Fruit fly (Drosophila melanogaster) whole organism, larva: Measurements from ENCODE around the gene CG13474.

ENCODE experiments used
- noc ChIP-seq: fragments of 200-800 bp; sonication (Bioruptor generic); optimal IDR thresholded peaks from 3 replicates; lab custom pipeline; 2019; ENCODE audit warnings: missing biosample characterization, mild to moderate bottlenecking, missing genetic modification characterization, moderate library complexity

Gene CG13474

dm6 chr3L:14697005-14697404, at the start of gene CG13474:
Gene CG13474 (minus strand): TSS chr3L:14697105.
- no peak for TF ChIP-seq noc (tag; lab: Kevin White, UChicago)

dm6 chr3L:14743106-14743692, 46.3 kb upstream of the CG13474 start:
- no peak for TF ChIP-seq noc (tag; lab: Kevin White, UChicago)

- no peak for TF ChIP-seq noc (tag; lab: Kevin White, UChicago)
These were observed 36.5 kb upstream of the CG13474 start, which contains the start of gene CG13471 for dm6 chr3L:14733417-14733816. Gene CG13471 (minus strand): TSS chr3L:14733517.

dm6 chr3L:14731790-14732189, 34.9 kb upstream of the CG13474 start:
- no peak for TF ChIP-seq noc (tag; lab: Kevin White, UChicago)

dm6 chr3L:14728460-14728859, 31.6 kb upstream of the CG13474 start, which contains the start of gene CG13473:
Gene CG13473 (plus strand): TSS chr3L:14728760.
- TF ChIP-seq noc (tag; lab: Kevin White, UChicago) = no peak

dm6 chr3L:14712799-14713198, 15.9 kb upstream of the CG13474 start:
- TF ChIP-seq noc (tag; lab: Kevin White, UChicago) = peak; percentile 38

- TF ChIP-seq noc (tag; lab: Kevin White, UChicago) = no peak
These were observed 11.1 kb upstream of the CG13474 start for dm6 chr3L:14708053-14708452.

- no peak for TF ChIP-seq noc (tag; lab: Kevin White, UChicago)
These were observed 9.6 kb upstream of the CG13474 start for dm6 chr3L:14706461-14706880.

- TF ChIP-seq noc (tag; lab: Kevin White, UChicago) = no peak
These were observed 8.3 kb upstream of the CG13474 start, which contains the start of gene CG13476 for dm6 chr3L:14705164-14705563. Gene CG13476 (plus strand): TSS chr3L:14705464.

dm6 chr3L:14701578-14701977, 4.7 kb upstream of the CG13474 start, which contains the start of gene CG17177:
Gene CG17177 (minus strand): TSS chr3L:14701678.
- TF ChIP-seq noc (tag; lab: Kevin White, UChicago) = no peak

- no peak for TF ChIP-seq noc (tag; lab: Kevin White, UChicago)
These were observed 5.9 kb downstream of the CG13474 start, which contains the start of gene gdrd for dm6 chr3L:14691047-14691446. Gene gdrd (plus strand): TSS chr3L:14691347.

dm6 chr3L:14686251-14686650, 10.7 kb downstream of the CG13474 start:
- no peak for TF ChIP-seq noc (tag; lab: Kevin White, UChicago)

- TF ChIP-seq noc (tag; lab: Kevin White, UChicago) = no peak
These were observed 12.4 kb downstream of the CG13474 start, which contains the start of gene Dnaaf6 for dm6 chr3L:14684468-14684867. Gene Dnaaf6 (plus strand): TSS chr3L:14684768.

- no peak for TF ChIP-seq noc (tag; lab: Kevin White, UChicago)
These were observed 15.4 kb downstream of the CG13474 start for dm6 chr3L:14681504-14681903.

dm6 chr3L:14678097-14678679, 18.7 kb downstream of the CG13474 start, which contains the start of gene CG4914:
Gene CG4914 (minus strand): TSS chr3L:14678147.
- peak; percentile 83 for TF ChIP-seq noc (tag; lab: Kevin White, UChicago)

- no peak for TF ChIP-seq noc (tag; lab: Kevin White, UChicago)
These were observed 23.0 kb downstream of the CG13474 start for dm6 chr3L:14673740-14674463.
